Fruit fly (Drosophila melanogaster) whole organism, adult: Measurements from ENCODE around the gene eIF2gamma.

Experiments used
- CG11617 ChIP-seq: fragments of 200-800 bp; sonication (Bioruptor generic); optimal IDR thresholded peaks from 2 replicates; lab custom pipeline; 2017; ENCODE audit warnings: mild to moderate bottlenecking, missing biosample characterization, missing genetic modification reagents, missing genetic modification characterization
- CG12768 ChIP-seq: fragments of 200-800 bp; sonication (Bioruptor generic); optimal IDR thresholded peaks from 2 replicates; lab custom pipeline; 2017; ENCODE audit warnings: missing biosample characterization, missing genetic modification characterization, mild to moderate bottlenecking, moderate library complexity, missing genetic modification reagents
- CG14711 ChIP-seq: fragments of 200-800 bp; sonication (Bioruptor generic); optimal IDR thresholded peaks from 2 replicates; lab custom pipeline; 2018; ENCODE audit warnings: missing biosample characterization, mild to moderate bottlenecking, missing genetic modification characterization, moderate library complexity
- CG1620 ChIP-seq: fragments of 200-800 bp; sonication (Bioruptor generic); optimal IDR thresholded peaks from 2 replicates; lab custom pipeline; 2016; ENCODE audit warnings: missing biosample characterization, missing genetic modification characterization
- CG33017 ChIP-seq: fragments of 200-800 bp; sonication (Bioruptor generic); optimal IDR thresholded peaks from 2 replicates; lab custom pipeline; 2018; ENCODE audit warnings: missing biosample characterization, mild to moderate bottlenecking, missing genetic modification characterization, moderate library complexity
- CG5204 ChIP-seq: fragments of 200-800 bp; sonication (Bioruptor generic); optimal IDR thresholded peaks from 2 replicates; lab custom pipeline; 2016; ENCODE audit warnings: missing biosample characterization, missing genetic modification characterization
- CG7045 ChIP-seq: fragments of 200-800 bp; sonication (Bioruptor generic); optimal IDR thresholded peaks from 2 replicates; lab custom pipeline; 2017; ENCODE audit warnings: missing biosample characterization, mild to moderate bottlenecking, missing genetic modification characterization
- CG7101 ChIP-seq: fragments of 200-800 bp; sonication (Bioruptor generic); optimal IDR thresholded peaks from 2 replicates; lab custom pipeline; 2018; ENCODE audit warnings: missing biosample characterization, mild to moderate bottlenecking, missing genetic modification characterization, moderate library complexity
- Clk ChIP-seq: fragments of 200-800 bp; sonication (Bioruptor generic); optimal IDR thresholded peaks from 2 replicates; lab custom pipeline; 2017; ENCODE audit warnings: missing biosample characterization, missing genetic modification characterization
- Crg-1 ChIP-seq: fragments of 200-800 bp; sonication (Bioruptor generic); optimal IDR thresholded peaks from 2 replicates; lab custom pipeline; 2016; ENCODE audit warnings: missing biosample characterization, missing genetic modification characterization
- Hr96 ChIP-seq: fragments of 200-800 bp; sonication (Bioruptor generic); optimal IDR thresholded peaks from 2 replicates; lab custom pipeline; 2016; ENCODE audit warnings: missing biosample characterization, missing genetic modification characterization
- Mnt ChIP-seq: fragments of 200-800 bp; sonication (Bioruptor generic); optimal IDR thresholded peaks from 2 replicates; lab custom pipeline; 2016; ENCODE audit warnings: missing biosample characterization, mild to moderate bottlenecking, missing genetic modification characterization
- bab1 ChIP-seq: fragments of 200-800 bp; sonication (Bioruptor generic); optimal IDR thresholded peaks from 3 replicates; lab custom pipeline; 2019; ENCODE audit warnings: missing biosample characterization, mild to moderate bottlenecking, missing genetic modification characterization, moderate library complexity
- cic ChIP-seq: fragments of 200-800 bp; sonication (Bioruptor generic); optimal IDR thresholded peaks from 2 replicates; lab custom pipeline; 2017; ENCODE audit warnings: missing biosample characterization, mild to moderate bottlenecking, missing genetic modification characterization, moderate library complexity
- cnc ChIP-seq, 2 experiments: fragments of >200 bp; optimal IDR thresholded peaks; 2 replicates each; lab custom pipeline; 2017
- kay ChIP-seq: fragments of 200-800 bp; sonication (Bioruptor generic); peaks from one replicate; lab custom pipeline; 2016; ENCODE audit warnings: missing biosample characterization, missing genetic modification characterization, borderline replicate concordance
- ovo ChIP-seq: fragments of 200-800 bp; sonication (Bioruptor generic); optimal IDR thresholded peaks from 2 replicates; lab custom pipeline; 2016; ENCODE audit warnings: missing biosample characterization, missing genetic modification characterization
- pad ChIP-seq: fragments of 200-800 bp; sonication (Bioruptor generic); optimal IDR thresholded peaks from 3 replicates; lab custom pipeline; 2017; ENCODE audit warnings: missing biosample characterization, missing genetic modification characterization, mild to moderate bottlenecking, moderate library complexity, missing genetic modification reagents
- tj ChIP-seq: fragments of 200-800 bp; sonication (Bioruptor generic); optimal IDR thresholded peaks from 3 replicates; lab custom pipeline; 2017; ENCODE audit warnings: missing biosample characterization, mild to moderate bottlenecking, missing genetic modification characterization, moderate library complexity
- toe ChIP-seq: fragments of 200-800 bp; sonication (Bioruptor generic); optimal IDR thresholded peaks from 2 replicates; lab custom pipeline; 2016; ENCODE audit warnings: missing biosample characterization, missing genetic modification characterization

Gene eIF2gamma

dm6 chr3R:15229329-15229876, 33.9 kb downstream of the eIF2gamma start, which contains the start of the genes Art3 and mRpS10:
TSS of gene Art3 (minus strand) at chr3R:15229408.
TSS of gene mRpS10 (plus strand) at chr3R:15229665.
- TF ChIP-seq CG14711 (tag; lab: Kevin White, UChicago) (peak; percentile 99), CG12768 (GFP tag; lab: Kevin White, UChicago) (peak; percentile 100), cnc (optimal IDR thresholded peaks at IDR 0.05; lab: Kevin White, UChicago) (no peak), toe (GFP tag; lab: Kevin White, UChicago) (peak; percentile 100), tj (GFP tag; lab: Kevin White, UChicago) (peak; percentile 94), ovo (GFP tag; lab: Kevin White, UChicago) (peak; percentile 98), CG7101 (tag; lab: Kevin White, UChicago) (peak; percentile 100), CG11617 (GFP tag; lab: Kevin White, UChicago) (peak; percentile 99), CG1620 (peak; percentile 99), cic (GFP tag; lab: Kevin White, UChicago) (peak; percentile 89), Crg-1 (GFP tag; lab: Kevin White, UChicago) (peak; percentile 99), Clk (peak; percentile 99), CG5204 (GFP tag; lab: Kevin White, UChicago) (peak; percentile 100), CG7045 (GFP tag; lab: Kevin White, UChicago) (peak; percentile 100), CG33017 (tag; lab: Kevin White, UChicago) (peak; percentile 100), pad (GFP tag; lab: Kevin White, UChicago) (peak; percentile 96), bab1 (GFP tag; lab: Kevin White, UChicago) (peak; percentile 100), kay (GFP tag; lab: Kevin White, UChicago) (no peak), Mnt (GFP tag; lab: Kevin White, UChicago) (peak; percentile 99), Hr96 (GFP tag; lab: Kevin White, UChicago) (no peak)

dm6 chr3R:15225279-15225730, 38.0 kb downstream of the eIF2gamma start, which contains the start of the genes CG31344 and Caf1-55:
TSS of gene CG31344 (minus strand) at chr3R:15225329.
TSS of gene Caf1-55 (plus strand) at chr3R:15225576.
- TF ChIP-seq Crg-1 (GFP tag; lab: Kevin White, UChicago), result no peak
- peak; percentile 75 for TF ChIP-seq Mnt (GFP tag; lab: Kevin White, UChicago)
- peak; percentile 35 for TF ChIP-seq cic (GFP tag; lab: Kevin White, UChicago)
- TF ChIP-seq bab1 (GFP tag; lab: Kevin White, UChicago), result peak; percentile 83
- peak; percentile 29 for TF ChIP-seq CG14711 (tag; lab: Kevin White, UChicago)
- peak; percentile 6 for TF ChIP-seq CG11617 (GFP tag; lab: Kevin White, UChicago)
- TF ChIP-seq toe (GFP tag; lab: Kevin White, UChicago), result no peak

dm6 chr3R:15222973-15223372, 40.3 kb downstream of the eIF2gamma start, which contains the start of gene Polr2G:
TSS of gene Polr2G (minus strand) at chr3R:15223180.
- TF ChIP-seq CG33017 (tag; lab: Kevin White, UChicago) (no peak), CG5204 (GFP tag; lab: Kevin White, UChicago) (no peak), toe (GFP tag; lab: Kevin White, UChicago) (no peak), pad (GFP tag; lab: Kevin White, UChicago) (no peak), cic (GFP tag; lab: Kevin White, UChicago) (no peak), tj (GFP tag; lab: Kevin White, UChicago) (no peak), bab1 (GFP tag; lab: Kevin White, UChicago) (peak; percentile 30)

- TF ChIP-seq ovo (GFP tag; lab: Kevin White, UChicago) (no peak), cic (GFP tag; lab: Kevin White, UChicago) (peak; percentile 48), CG5204 (GFP tag; lab: Kevin White, UChicago) (no peak), Crg-1 (GFP tag; lab: Kevin White, UChicago) (peak; percentile 53), toe (GFP tag; lab: Kevin White, UChicago) (peak; percentile 95), CG1620 (peak; percentile 83), CG7101 (tag; lab: Kevin White, UChicago) (peak; percentile 89), pad (GFP tag; lab: Kevin White, UChicago) (peak; percentile 83), CG7045 (GFP tag; lab: Kevin White, UChicago) (peak; percentile 93), CG14711 (tag; lab: Kevin White, UChicago) (peak; percentile 91), Hr96 (GFP tag; lab: Kevin White, UChicago) (no peak), Clk (peak; percentile 87), kay (GFP tag; lab: Kevin White, UChicago) (no peak), CG12768 (GFP tag; lab: Kevin White, UChicago) (peak; percentile 96), tj (GFP tag; lab: Kevin White, UChicago) (peak; percentile 54), Mnt (GFP tag; lab: Kevin White, UChicago) (peak; percentile 82), cnc (optimal IDR thresholded peaks at IDR 0.05; lab: Kevin White, UChicago) (no peak), CG11617 (GFP tag; lab: Kevin White, UChicago) (peak; percentile 87), bab1 (GFP tag; lab: Kevin White, UChicago) (peak; percentile 74), CG33017 (tag; lab: Kevin White, UChicago) (peak; percentile 89)
Observed at dm6 chr3R:15218824-15219576, 44.3 kb downstream of the eIF2gamma start, which contains the start of the genes SIDL and CG12241. TSS of gene SIDL (minus strand) at chr3R:15218874. TSS of gene CG12241 (plus strand) at chr3R:15219256.
